Worm (Caenorhabditis elegans): ENCODE data around the gene T24C2.3.
"Not testable (repeated sequence)": the region's sequence is repeated elsewhere in the genome, so short reads cannot be mapped to it uniquely, and the experiment has no call there.

Gene T24C2.3

ce11 chrX:14525325-14526305, 17.7 kb upstream of the T24C2.3 start (continued):
- peak; percentile 92 for TF ChIP-seq mcd-1 (GFP tag; IDR thresholded peaks at IDR 0.05)
- TF ChIP-seq ama-1 (optimal IDR thresholded peaks at IDR 0.05): no peak
- peak in 1 of 2 experiments; percentile 92 for TF ChIP-seq ama-1 (GFP tag; optimal IDR thresholded peaks at IDR 0.05)
- peak; percentile 91 for TF ChIP-seq ztf-6 (GFP tag; IDR thresholded peaks at IDR 0.05)
- peak; percentile 97 for TF ChIP-seq B0035.1 (tag; optimal IDR thresholded peaks at IDR 0.05)
- TF ChIP-seq tbp1 (GFP tag; optimal IDR thresholded peaks at IDR 0.05): peak; percentile 79
- TF ChIP-seq nhr-120 (GFP tag; IDR thresholded peaks at IDR 0.05): peak; percentile 95
- TF ChIP-seq Y53G8AR.9 (GFP tag; conservative IDR thresholded peaks at IDR 0.05): peak; percentile 98
- TF ChIP-seq sptf-2 (GFP tag; optimal IDR thresholded peaks at IDR 0.05): peak; percentile 68
- peak; percentile 18 for TF ChIP-seq lsl-1 (GFP tag; optimal IDR thresholded peaks at IDR 0.05)
- peak; percentile 98 for TF ChIP-seq ZK185.1 (tag; optimal IDR thresholded peaks at IDR 0.05; ENCODE audit: poor library complexity, severe bottlenecking)
- TF ChIP-seq dpff-1 (tag; optimal IDR thresholded peaks at IDR 0.05): peak; percentile 94
- peak; percentile 99 for TF ChIP-seq ceh-27 (GFP tag; optimal IDR thresholded peaks at IDR 0.05)
- peak; percentile 98 for TF ChIP-seq gei-17 (GFP tag; optimal IDR thresholded peaks at IDR 0.05)
- no peak for TF ChIP-seq ceh-91 (GFP tag; IDR thresholded peaks at IDR 0.05)
- TF ChIP-seq B0019.2 (GFP tag; conservative IDR thresholded peaks at IDR 0.05): no peak
- TF ChIP-seq unc-130 (GFP tag; optimal IDR thresholded peaks at IDR 0.05): peak; percentile 32
- peak; percentile 66 for TF ChIP-seq mxl-1 (tag; optimal IDR thresholded peaks at IDR 0.05)

- TF ChIP-seq lin-35 (GFP tag; optimal IDR thresholded peaks at IDR 0.05) (no peak), Y95B8A.8 (GFP tag; IDR thresholded peaks at IDR 0.05) (no peak), B0336.3 (GFP tag; IDR thresholded peaks at IDR 0.05) (no peak), ztf-22 (GFP tag; optimal IDR thresholded peaks at IDR 0.05) (no peak), F57A8.1 (GFP tag; optimal IDR thresholded peaks at IDR 0.05) (no peak), aptf-3 (GFP tag; IDR thresholded peaks at IDR 0.05) (no peak), ceh-79 (tag; optimal IDR thresholded peaks at IDR 0.05) (no peak), lsl-1 (GFP tag; optimal IDR thresholded peaks at IDR 0.05) (no peak), nfyb-1 (GFP tag; IDR thresholded peaks at IDR 0.05) (no peak), dox-1 (GFP tag; IDR thresholded peaks at IDR 0.05) (no peak), rec-8 (tag; optimal IDR thresholded peaks at IDR 0.05) (no peak)
These were observed 15.8 kb upstream of the T24C2.3 start, which contains the start of gene nspc-18 for ce11 chrX:14527559-14527958. Gene nspc-18, minus strand, starts transcription at chrX:14527659.

ce11 chrX:14528399-14528798, 14.9 kb upstream of the T24C2.3 start, which contains the start of gene nspc-19:
Gene nspc-19, plus strand, starts transcription at chrX:14528699.
- TF ChIP-seq mcd-1 (GFP tag; IDR thresholded peaks at IDR 0.05); F22D6.2 (tag; optimal IDR thresholded peaks at IDR 0.05); nfyb-1 (GFP tag; IDR thresholded peaks at IDR 0.05): not testable (repeated sequence)

ce11 chrX:14530107-14530506, 13.2 kb upstream of the T24C2.3 start, which contains the start of gene nspc-20:
Gene nspc-20, minus strand, starts transcription at chrX:14530207.
- TF ChIP-seq tbx-9 (tag; optimal IDR thresholded peaks at IDR 0.05; ENCODE audit: borderline replicate concordance) (no peak), hsf-1 (GFP tag; IDR thresholded peaks at IDR 0.05) (no peak), fkh-3 (tag; optimal IDR thresholded peaks at IDR 0.05) (no peak), egl-44 (GFP tag; IDR thresholded peaks at IDR 0.05) (no peak), gei-17 (GFP tag; optimal IDR thresholded peaks at IDR 0.05) (no peak), ceh-100 (GFP tag; IDR thresholded peaks at IDR 0.05) (no peak), lsy-27 (tag; optimal IDR thresholded peaks at IDR 0.05; ENCODE audit: borderline replicate concordance, insufficient read depth) (no peak), B0261.1 (tag; optimal IDR thresholded peaks at IDR 0.05) (no peak), nhr-120 (GFP tag; IDR thresholded peaks at IDR 0.05) (no peak), hmg-20 (GFP tag; IDR thresholded peaks at IDR 0.05) (no peak), F49E8.2 (tag; optimal IDR thresholded peaks at IDR 0.05; ENCODE audit: insufficient read depth) (no peak), pha-4 (tag; optimal IDR thresholded peaks at IDR 0.05) (no peak)

All from whole organism, young adult.